Fruit fly (Drosophila melanogaster) whole organism, wandering third instar larva: ENCODE measurements around the gene cona.

Experiments
- ey ChIP-seq: fragments of 200-800 bp; sonication (Bioruptor generic); optimal IDR thresholded peaks from 2 replicates; lab custom pipeline; 2016; ENCODE audit warnings: missing biosample characterization, missing genetic modification characterization
- jim ChIP-seq: fragments of 175-275, 200-325 bp; sonication (Bioruptor generic); optimal IDR thresholded peaks from 2 replicates; lab custom pipeline; 2016; ENCODE audit warnings: missing biosample characterization, mild to moderate bottlenecking, missing genetic modification characterization

dm6 chr3R:18380251-18380812, 5.3 kb upstream of the cona start:
- TF ChIP-seq jim (no peak), ey (GFP tag; lab: Kevin White, UChicago) (no peak)
